Worm (Caenorhabditis elegans): Measurements from ENCODE around the gene nlp-7.

The nlp-7 gene

ce11 chrX:8592881-8593280 lies at the start of gene nlp-7:
nlp-7 (plus strand) TSS chrX:8593181.
- TF ChIP-seq unc-62 (GFP tag; optimal IDR thresholded peaks at IDR 0.05) = no peak

DNA sequence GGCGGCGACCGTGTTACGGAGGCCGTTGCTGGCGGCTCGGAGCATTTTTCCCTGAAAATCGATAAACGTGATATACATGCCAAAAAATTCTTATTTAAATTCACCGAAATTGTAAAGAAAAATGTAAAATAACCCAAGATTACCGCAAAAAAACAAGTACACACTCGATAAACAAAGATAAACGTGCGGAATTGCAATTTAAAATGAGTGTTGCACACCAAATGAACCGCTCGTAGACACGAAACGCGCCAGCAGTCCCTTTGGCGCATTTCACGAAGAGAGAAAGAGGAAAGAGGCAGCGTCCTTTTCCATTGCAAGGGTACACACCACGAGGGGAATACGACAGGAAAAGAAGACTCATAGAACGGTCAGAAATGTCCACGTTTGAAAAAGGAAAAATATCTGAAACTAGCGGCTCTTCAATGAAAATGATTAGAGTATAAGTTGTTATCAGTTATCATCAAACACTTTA lies 47.0 kb upstream of the nlp-7 start, which contains the start of gene sdha-1:
Gene sdha-1, minus strand, starts transcription at position 51 of the 472 bp plus-strand sequence.
- TF ChIP-seq unc-62 (GFP tag; optimal IDR thresholded peaks at IDR 0.05) = no peak

- no peak for TF ChIP-seq unc-62 (GFP tag; optimal IDR thresholded peaks at IDR 0.05)
These were observed 44.0 kb upstream of the nlp-7 start, which contains the start of gene D2021.4 for ce11 chrX:8549026-8549425. D2021.4 (minus strand) TSS chrX:8549073.

DNA sequence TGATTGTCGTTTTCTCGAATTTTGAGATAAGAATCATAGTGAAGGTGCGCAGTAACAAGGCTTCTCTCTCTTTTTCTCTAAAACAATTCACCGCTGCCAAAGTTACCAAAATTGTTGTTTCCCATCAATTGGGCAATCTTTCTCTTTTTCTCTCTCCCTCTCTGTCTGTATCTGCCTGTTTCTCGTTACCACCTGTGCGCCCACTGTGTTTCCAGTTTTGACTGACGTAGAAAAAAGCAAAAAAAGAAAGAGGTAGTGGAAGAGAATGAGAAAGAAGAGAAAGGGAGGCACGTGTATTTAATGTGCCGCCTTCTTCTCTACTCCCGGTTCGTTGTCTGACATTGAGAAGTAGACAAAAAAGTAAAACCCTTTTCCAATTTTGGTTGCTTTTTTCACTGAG lies 42.9 kb upstream of the nlp-7 start:
- no peak for TF ChIP-seq unc-62 (GFP tag; optimal IDR thresholded peaks at IDR 0.05)

DNA sequence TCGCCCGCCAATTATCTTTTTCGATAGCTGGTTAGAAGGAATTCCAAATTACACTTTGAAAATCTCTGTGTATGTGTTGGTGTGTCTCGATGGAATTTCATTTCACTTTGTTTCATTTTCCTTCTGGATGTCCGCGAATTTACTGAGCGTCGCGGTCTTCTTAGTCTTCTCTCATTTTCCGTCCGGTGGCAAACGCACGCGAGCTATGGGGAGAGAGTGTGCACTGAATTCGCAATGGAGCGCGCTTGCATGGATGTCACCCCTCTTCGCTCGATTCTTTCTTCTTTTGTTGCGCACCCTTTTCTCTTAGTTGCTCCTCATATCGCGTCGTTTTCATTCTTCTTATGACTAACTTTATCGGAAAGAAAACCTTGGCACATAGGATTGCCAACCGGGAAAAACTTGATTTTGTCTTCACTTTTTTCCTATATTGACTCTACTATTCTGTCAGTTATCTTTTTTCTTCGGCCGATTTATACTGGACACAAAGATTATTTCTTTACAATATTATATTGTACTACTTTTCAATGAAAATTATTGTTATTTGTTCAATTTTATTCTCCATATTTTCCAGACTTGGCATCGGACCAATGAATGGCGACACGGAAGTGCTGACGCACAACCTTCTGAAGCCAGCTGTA lies 41.2 kb upstream of the nlp-7 start, which contains the start of gene dhhc-14:
Gene dhhc-14, plus strand, starts transcription at position 591 of the 641 bp plus-strand sequence.
- TF ChIP-seq unc-62 (GFP tag; optimal IDR thresholded peaks at IDR 0.05) = no peak

- TF ChIP-seq unc-62 (GFP tag; optimal IDR thresholded peaks at IDR 0.05) = no peak
These were observed 39.0 kb upstream of the nlp-7 start for ce11 chrX:8554029-8554428.

- TF ChIP-seq unc-62 (GFP tag; optimal IDR thresholded peaks at IDR 0.05) = no peak
These were observed 36.3 kb upstream of the nlp-7 start, which contains the start of gene utx-1 for ce11 chrX:8556614-8557196. utx-1 (plus strand) TSS chrX:8557146.

ce11 chrX:8562586-8562985 lies 30.4 kb upstream of the nlp-7 start:
- no peak for TF ChIP-seq unc-62 (GFP tag; optimal IDR thresholded peaks at IDR 0.05)

DNA sequence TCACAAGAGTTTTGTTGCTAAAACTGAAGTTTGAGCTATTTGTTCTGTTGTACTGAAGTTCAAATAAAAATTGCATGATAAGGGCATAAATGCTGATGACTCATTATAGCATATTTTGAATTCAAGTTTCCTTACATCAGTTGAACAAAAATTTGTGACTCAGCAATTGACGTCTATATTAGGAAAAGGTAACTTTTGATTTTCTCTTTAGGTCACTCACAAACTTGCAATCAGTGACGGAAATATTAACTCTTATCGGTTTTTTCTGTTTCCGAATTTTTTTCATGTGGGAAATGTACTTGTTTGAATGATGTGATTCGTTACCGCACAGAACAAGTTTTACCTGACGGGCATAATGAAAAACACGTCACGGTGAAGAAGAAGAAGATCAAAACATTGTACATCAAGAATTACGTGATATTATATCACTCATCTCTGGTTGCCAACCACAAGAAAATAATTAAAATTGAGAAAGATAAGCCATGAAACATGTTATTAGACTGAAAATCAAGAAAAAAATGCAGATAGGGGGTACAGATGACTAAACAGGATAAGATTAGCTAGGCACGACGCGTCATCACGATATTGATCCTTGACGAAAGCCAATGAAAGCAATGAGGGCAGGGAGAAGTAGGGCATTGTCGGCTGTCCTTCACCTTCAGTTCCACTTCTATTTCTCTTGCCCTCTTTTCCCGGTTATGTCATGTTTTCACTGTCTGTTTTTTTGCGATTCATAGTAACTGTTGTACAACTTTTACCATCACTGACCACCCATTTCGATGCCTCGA lies 29.1 kb upstream of the nlp-7 start:
- no peak for TF ChIP-seq unc-62 (GFP tag; optimal IDR thresholded peaks at IDR 0.05)

ce11 chrX:8564451-8564795 lies 28.6 kb upstream of the nlp-7 start:
- TF ChIP-seq unc-62 (GFP tag; optimal IDR thresholded peaks at IDR 0.05) = no peak

- TF ChIP-seq unc-62 (GFP tag; optimal IDR thresholded peaks at IDR 0.05) = no peak
These were observed 27.1 kb upstream of the nlp-7 start for ce11 chrX:8565810-8566416.

ce11 chrX:8566521-8567032 lies 26.4 kb upstream of the nlp-7 start:
- TF ChIP-seq unc-62 (GFP tag; optimal IDR thresholded peaks at IDR 0.05) = no peak

DNA sequence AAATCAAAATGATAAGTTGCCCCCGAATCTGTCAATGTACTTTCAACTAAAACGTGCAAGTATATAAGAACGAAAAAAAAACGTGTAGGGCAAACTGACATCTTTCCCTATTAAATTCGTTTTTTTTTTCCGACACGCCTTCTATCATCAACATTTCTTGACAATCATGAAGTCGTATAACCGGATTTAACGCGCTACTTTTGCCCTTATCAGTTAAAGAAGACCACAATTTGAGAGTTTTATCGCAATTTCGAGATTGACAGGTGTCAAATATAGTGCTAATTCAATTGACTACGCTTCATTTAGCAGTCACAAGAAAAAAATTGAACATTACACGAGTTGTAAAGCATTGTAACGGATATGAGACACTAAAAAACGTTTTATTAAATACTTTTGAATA lies 25.8 kb upstream of the nlp-7 start:
- TF ChIP-seq unc-62 (GFP tag; optimal IDR thresholded peaks at IDR 0.05) = no peak

ce11 chrX:8567823-8568314 lies 25.1 kb upstream of the nlp-7 start:
- no peak for TF ChIP-seq unc-62 (GFP tag; optimal IDR thresholded peaks at IDR 0.05)

DNA sequence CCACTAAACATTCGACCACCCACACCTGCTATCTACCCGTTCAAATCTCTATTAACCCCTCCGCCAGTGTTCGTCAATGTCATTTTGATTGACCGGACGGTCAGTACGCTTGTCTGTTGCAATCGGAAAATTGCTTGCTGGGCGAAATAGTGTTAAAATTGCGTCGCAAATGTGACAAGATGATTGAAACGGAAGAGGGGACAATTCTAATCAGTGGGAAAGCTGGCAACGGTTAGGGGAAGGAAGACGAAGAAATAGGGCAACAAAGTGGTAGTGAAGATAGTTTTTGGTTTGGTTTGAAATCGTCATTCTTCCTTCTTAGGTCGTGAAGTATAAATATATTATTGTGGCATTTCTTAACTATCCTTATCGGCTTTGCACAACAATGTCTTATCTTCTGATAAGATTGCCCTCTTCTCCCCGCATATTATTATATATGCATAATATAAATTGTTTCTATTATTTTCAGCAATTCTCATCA lies 24.5 kb upstream of the nlp-7 start:
- no peak for TF ChIP-seq unc-62 (GFP tag; optimal IDR thresholded peaks at IDR 0.05)

- TF ChIP-seq unc-62 (GFP tag; optimal IDR thresholded peaks at IDR 0.05) = no peak
These were observed 23.8 kb upstream of the nlp-7 start for ce11 chrX:8569159-8569558.

All from whole organism, dauer.